Worm (Caenorhabditis elegans) whole organism, early embryonic: ENCODE measurements around the gene col-126.

ENCODE experiments used
- ceh-13 ChIP-seq: fragments of 200-800 bp; sonication (Bioruptor generic); optimal IDR thresholded peaks from 2 replicates; lab custom pipeline; 2018; ENCODE audit warnings: mild to moderate bottlenecking, missing genetic modification characterization, missing compliant biosample characterization
- sea-1 ChIP-seq: fragments of 200-800 bp; sonication (Bioruptor generic); conservative IDR thresholded peaks from 2 replicates; pipeline ENCODE4 v1.3.6; 2022; ENCODE audit warnings: missing genetic modification characterization, missing compliant biosample characterization
- tbx-11 ChIP-seq: fragments of 200-800 bp; sonication (Bioruptor generic); IDR thresholded peaks from 2 replicates; pipeline ENCODE4 v1.3.6; 2022; ENCODE audit warnings: missing genetic modification characterization, missing compliant biosample characterization

DNA sequence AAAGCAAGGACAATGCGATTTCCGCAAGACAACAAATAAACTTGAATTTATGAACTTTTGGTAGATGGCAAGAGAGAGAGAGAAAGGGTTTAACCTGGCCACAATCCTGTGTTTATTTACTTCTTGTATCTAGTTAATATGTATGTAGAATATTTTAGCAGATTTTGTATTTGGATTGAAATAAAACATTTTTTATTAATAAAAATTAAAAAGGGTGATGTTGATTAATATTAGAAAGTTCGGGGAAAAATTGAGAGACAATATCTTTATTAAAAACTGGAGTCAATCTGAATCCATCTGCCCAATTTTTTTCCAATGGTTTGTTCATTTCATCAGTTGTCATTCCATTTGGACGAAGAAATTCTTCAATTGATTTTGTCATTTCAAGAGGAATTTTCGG lies 2.9 kb downstream of the col-126 start, which contains the start of gene col-127:
- TF ChIP-seq tbx-11 (no peak), ceh-13 (GFP tag; lab: Kevin White, UChicago) (no peak), sea-1 (no peak)
